Fruit fly (Drosophila melanogaster) whole organism, embryonic: ENCODE measurements around the gene Acsx4.

Experiments
- Awh ChIP-seq: fragments of 200-800 bp; sonication (Bioruptor generic); IDR thresholded peaks from 2 replicates; pipeline ENCODE4, ENCODE4 v1.3.6; 2022; ENCODE audit warnings: missing biosample characterization, missing genetic modification characterization
- CG10267 ChIP-seq: fragments of 200-800 bp; sonication (Bioruptor generic); optimal IDR thresholded peaks from 2 replicates; lab custom pipeline; 2018; ENCODE audit warnings: missing biosample characterization, mild to moderate bottlenecking, missing genetic modification characterization, moderate library complexity
- CG11456 ChIP-seq: fragments of 200-800 bp; sonication (Bioruptor generic); IDR thresholded peaks from 3 replicates; pipeline ENCODE4 v1.3.6; 2022; ENCODE audit warnings: missing biosample characterization, missing genetic modification characterization
- CG12942 ChIP-seq: fragments of 200-800 bp; sonication (Bioruptor generic); optimal IDR thresholded peaks from 3 replicates; lab custom pipeline; 2016; ENCODE audit warnings: missing biosample characterization, missing genetic modification characterization
- CG14710 ChIP-seq: fragments of 200-800 bp; sonication (Bioruptor generic); optimal IDR thresholded peaks from 3 replicates; lab custom pipeline; 2019; ENCODE audit warnings: missing biosample characterization, mild to moderate bottlenecking, missing genetic modification characterization, moderate library complexity
- CG14965 ChIP-seq: fragments of 200-800 bp; sonication (Bioruptor generic); optimal IDR thresholded peaks from 2 replicates; lab custom pipeline; 2016; ENCODE audit warnings: missing biosample characterization, missing genetic modification characterization, borderline replicate concordance
- CG15269 ChIP-seq: fragments of 200-800 bp; sonication (Bioruptor generic); optimal IDR thresholded peaks from 2 replicates; lab custom pipeline; 2018; ENCODE audit warnings: missing biosample characterization, mild to moderate bottlenecking, missing genetic modification characterization, moderate library complexity
- CG1603 ChIP-seq: fragments of 200-800 bp; sonication (Bioruptor generic); optimal IDR thresholded peaks from 2 replicates; lab custom pipeline; 2019; ENCODE audit warnings: missing biosample characterization, mild to moderate bottlenecking, missing genetic modification characterization, moderate library complexity
- CG17802 ChIP-seq: fragments of 200-800 bp; sonication (Bioruptor generic); optimal IDR thresholded peaks from 2 replicates; lab custom pipeline; 2018; ENCODE audit warnings: missing biosample characterization, mild to moderate bottlenecking, missing genetic modification characterization, moderate library complexity
- CG18262 ChIP-seq: fragments of 200-800 bp; optimal IDR thresholded peaks from 3 replicates; lab custom pipeline; 2019; ENCODE audit warnings: missing biosample characterization, mild to moderate bottlenecking, missing genetic modification characterization, moderate library complexity
- CG2199 ChIP-seq: fragments of 200-800 bp; sonication (Bioruptor generic); IDR thresholded peaks from 3 replicates; pipeline ENCODE4 v1.3.6; 2022; ENCODE audit warnings: missing biosample characterization, missing genetic modification characterization
- CG34224 ChIP-seq: fragments of 200-800 bp; sonication (Bioruptor generic); IDR thresholded peaks from 3 replicates; pipeline ENCODE4 v1.3.6; 2022; ENCODE audit warnings: missing biosample characterization, missing genetic modification characterization; ENCODE audit not compliant: partially characterized antibody
- CG3838 ChIP-seq: fragments of 200-800 bp; sonication (Bioruptor generic); optimal IDR thresholded peaks from 3 replicates; lab custom pipeline; 2016; ENCODE audit warnings: missing biosample characterization, missing genetic modification characterization
- CG7963 ChIP-seq: fragments of 200-800 bp; sonication (Bioruptor generic); IDR thresholded peaks from 3 replicates; pipeline ENCODE4 v1.3.6; 2022; ENCODE audit warnings: missing biosample characterization, missing genetic modification characterization; ENCODE audit not compliant: partially characterized antibody
- CG7987 ChIP-seq: fragments of 200-800 bp; sonication (Bioruptor generic); optimal IDR thresholded peaks from 2 replicates; lab custom pipeline; 2018; ENCODE audit warnings: missing biosample characterization, mild to moderate bottlenecking, missing genetic modification characterization, moderate library complexity
- CG9437 ChIP-seq: fragments of 200-800 bp; sonication (Bioruptor generic); optimal IDR thresholded peaks from 2 replicates; lab custom pipeline; 2018; ENCODE audit warnings: missing biosample characterization, mild to moderate bottlenecking, missing genetic modification characterization
- CG9609 ChIP-seq: fragments of 200-800 bp; sonication (Bioruptor generic); optimal IDR thresholded peaks from 3 replicates; lab custom pipeline; 2016; ENCODE audit warnings: missing biosample characterization, missing genetic modification characterization
- CG9876 ChIP-seq: fragments of 200-800 bp; sonication (Bioruptor generic); optimal IDR thresholded peaks from 2 replicates; lab custom pipeline; 2016; ENCODE audit warnings: missing biosample characterization, missing genetic modification characterization
- CTCF ChIP-seq: fragments of 200-800 bp; sonication (Bioruptor generic); optimal IDR thresholded peaks from 2 replicates; lab custom pipeline; 2017; ENCODE audit warnings: missing biosample characterization, mild to moderate bottlenecking, missing genetic modification characterization, moderate library complexity
- D19A ChIP-seq: fragments of 200-800 bp; optimal IDR thresholded peaks from 3 replicates; lab custom pipeline; 2019; ENCODE audit warnings: missing biosample characterization, mild to moderate bottlenecking, missing genetic modification characterization, moderate library complexity
- Drgx ChIP-seq: fragments of 200-800 bp; sonication (Bioruptor generic); IDR thresholded peaks from 2 replicates; pipeline ENCODE4 v1.3.6; 2022; ENCODE audit warnings: missing biosample characterization, missing genetic modification characterization
- HHEX ChIP-seq: fragments of 200-800 bp; sonication (Bioruptor generic); optimal IDR thresholded peaks from 3 replicates; lab custom pipeline; 2017; ENCODE audit warnings: missing biosample characterization, mild to moderate bottlenecking, missing genetic modification characterization, missing genetic modification reagents
- Meics ChIP-seq: fragments of 200-800 bp; sonication (Bioruptor generic); optimal IDR thresholded peaks from 2 replicates; lab custom pipeline; 2017; ENCODE audit warnings: missing biosample characterization, mild to moderate bottlenecking, missing genetic modification characterization
- Nf-YC ChIP-seq: fragments of 200-800 bp; optimal IDR thresholded peaks from 3 replicates; lab custom pipeline; 2019; ENCODE audit warnings: missing biosample characterization, mild to moderate bottlenecking, missing genetic modification characterization, moderate library complexity
- Ravus ChIP-seq: fragments of 200-800 bp; sonication (Bioruptor generic); IDR thresholded peaks from 2 replicates; pipeline ENCODE4 v1.3.6; 2022; ENCODE audit warnings: missing biosample characterization, missing genetic modification characterization
- Rfx ChIP-seq: fragments of 200-800 bp; sonication (Bioruptor generic); IDR thresholded peaks from 2 replicates; pipeline ENCODE4 v1.3.6; 2022; ENCODE audit warnings: missing biosample characterization, missing genetic modification characterization
- Rx ChIP-seq: fragments of 200-800 bp; sonication (Bioruptor generic); IDR thresholded peaks from 2 replicates; pipeline ENCODE4 v1.3.6; 2022; ENCODE audit warnings: missing biosample characterization, missing genetic modification characterization
- Sin3A ChIP-seq: fragments of >200 bp; optimal IDR thresholded peaks from 2 replicates; lab custom pipeline; 2018
- Sox102F ChIP-seq: fragments of 200-800 bp; sonication (Bioruptor generic); optimal IDR thresholded peaks from 2 replicates; lab custom pipeline; 2018; ENCODE audit warnings: missing biosample characterization, mild to moderate bottlenecking, missing genetic modification characterization, moderate library complexity
- Sry-β ChIP-seq: fragments of 200-800 bp; sonication (Bioruptor generic); optimal IDR thresholded peaks from 2 replicates; lab custom pipeline; 2018; ENCODE audit warnings: missing biosample characterization, mild to moderate bottlenecking, missing genetic modification characterization, moderate library complexity
- YL-1 ChIP-seq: fragments of 200-800 bp; sonication (Bioruptor generic); optimal IDR thresholded peaks from 3 replicates; lab custom pipeline; 2017; ENCODE audit warnings: missing biosample characterization, mild to moderate bottlenecking, missing genetic modification characterization
- al ChIP-seq: fragments of 200-800 bp; sonication (Bioruptor generic); IDR thresholded peaks from 2 replicates; pipeline ENCODE4 v1.3.6; 2022; ENCODE audit warnings: missing biosample characterization, missing genetic modification characterization
- aop ChIP-seq: fragments of 200-800 bp; sonication (Bioruptor generic); IDR thresholded peaks from 2 replicates; pipeline ENCODE4 v1.3.6; 2022; ENCODE audit warnings: missing biosample characterization, missing genetic modification characterization
- bbx ChIP-seq: fragments of 200-800 bp; sonication (Bioruptor generic); IDR thresholded peaks from 2 replicates; pipeline ENCODE4 v1.3.6; 2022; ENCODE audit warnings: missing biosample characterization, missing genetic modification characterization; ENCODE audit not compliant: partially characterized antibody
- chn ChIP-seq: fragments of 200-800 bp; sonication (Bioruptor generic); optimal IDR thresholded peaks from 2 replicates; lab custom pipeline; 2016; ENCODE audit warnings: missing biosample characterization, missing genetic modification characterization
- crc ChIP-seq: fragments of 200-800 bp; sonication (Bioruptor generic); optimal IDR thresholded peaks from 2 replicates; lab custom pipeline; 2016; ENCODE audit warnings: missing biosample characterization, missing genetic modification characterization
- crp ChIP-seq, 2 experiments: fragments of 200-800 bp; sonication (Bioruptor generic); optimal IDR thresholded peaks; 2 replicates in 1 of 2; 3 replicates in 1 of 2; lab custom pipeline; 2017; ENCODE audit warnings: missing biosample characterization in 2 of 2, missing genetic modification characterization in 2 of 2, mild to moderate bottlenecking in 1 of 2, moderate library complexity in 1 of 2
- dati ChIP-seq: fragments of 200-800 bp; sonication (Bioruptor generic); IDR thresholded peaks from 2 replicates; pipeline ENCODE4 v1.3.6; 2022; ENCODE audit warnings: missing biosample characterization, missing genetic modification characterization
- ems ChIP-seq: fragments of 200-800 bp; sonication (Bioruptor generic); optimal IDR thresholded peaks from 3 replicates; lab custom pipeline; 2016; ENCODE audit warnings: missing biosample characterization, missing genetic modification characterization
- esg ChIP-seq: fragments of 200-800 bp; sonication (Bioruptor generic); conservative IDR thresholded peaks from 2 replicates; pipeline ENCODE4 v1.3.6; 2022; ENCODE audit warnings: missing biosample characterization, missing genetic modification characterization
- eve ChIP-seq, 2 experiments: fragments of >200 bp; optimal IDR thresholded peaks; 2 replicates each; lab custom pipeline; 2017; ENCODE audit warnings: missing biosample characterization in 2 of 2, missing genetic modification characterization in 2 of 2
- exex ChIP-seq: fragments of 200-800 bp; sonication (Bioruptor generic); optimal IDR thresholded peaks from 4 replicates; lab custom pipeline; 2018; ENCODE audit warnings: missing biosample characterization, mild to moderate bottlenecking, missing genetic modification characterization, moderate library complexity
- gem ChIP-seq: fragments of 200-800 bp; sonication (Bioruptor generic); optimal IDR thresholded peaks from 2 replicates; lab custom pipeline; 2019; ENCODE audit warnings: missing biosample characterization, mild to moderate bottlenecking, missing genetic modification characterization, moderate library complexity
- gsb ChIP-seq: fragments of 200-800 bp; sonication (Bioruptor generic); IDR thresholded peaks from 2 replicates; pipeline ENCODE4 v1.3.6; 2022; ENCODE audit warnings: missing biosample characterization, missing genetic modification characterization
- ham ChIP-seq: fragments of 200-800 bp; sonication (Bioruptor generic); IDR thresholded peaks from 2 replicates; pipeline ENCODE4 v1.3.6; 2022; ENCODE audit warnings: missing biosample characterization, missing genetic modification characterization
- kni ChIP-seq: fragments of 200-800 bp; sonication (Bioruptor generic); optimal IDR thresholded peaks from 3 replicates; lab custom pipeline; 2017; ENCODE audit warnings: mild to moderate bottlenecking, missing biosample characterization, missing genetic modification reagents, missing genetic modification characterization
- knrl ChIP-seq: fragments of 200-800 bp; sonication (Bioruptor generic); IDR thresholded peaks from 3 replicates; pipeline ENCODE4 v1.3.6; 2022; ENCODE audit warnings: missing biosample characterization, missing genetic modification characterization; ENCODE audit not compliant: partially characterized antibody
- lmd ChIP-seq: fragments of 200-800 bp; sonication (Bioruptor generic); IDR thresholded peaks from 2 replicates; pipeline ENCODE4 v1.3.6; 2022; ENCODE audit warnings: missing biosample characterization, missing genetic modification characterization
- phol ChIP-seq: fragments of 200-800 bp; sonication (Bioruptor generic); optimal IDR thresholded peaks from 3 replicates; lab custom pipeline; 2018; ENCODE audit warnings: missing biosample characterization, mild to moderate bottlenecking, missing genetic modification characterization, moderate library complexity
- sna ChIP-seq: fragments of 200-800 bp; sonication (Bioruptor generic); IDR thresholded peaks from 2 replicates; pipeline ENCODE4 v1.3.6; 2022; ENCODE audit warnings: missing biosample characterization, missing genetic modification characterization; ENCODE audit not compliant: partially characterized antibody
- yki ChIP-seq: fragments of >200 bp; optimal IDR thresholded peaks from 3 replicates; lab custom pipeline; 2018
- zen2 ChIP-seq: fragments of 200-800 bp; sonication (Bioruptor generic); IDR thresholded peaks from 3 replicates; pipeline ENCODE4 v1.3.6; 2022; ENCODE audit warnings: missing biosample characterization, missing genetic modification characterization; ENCODE audit not compliant: partially characterized antibody

The Acsx4 gene

DNA sequence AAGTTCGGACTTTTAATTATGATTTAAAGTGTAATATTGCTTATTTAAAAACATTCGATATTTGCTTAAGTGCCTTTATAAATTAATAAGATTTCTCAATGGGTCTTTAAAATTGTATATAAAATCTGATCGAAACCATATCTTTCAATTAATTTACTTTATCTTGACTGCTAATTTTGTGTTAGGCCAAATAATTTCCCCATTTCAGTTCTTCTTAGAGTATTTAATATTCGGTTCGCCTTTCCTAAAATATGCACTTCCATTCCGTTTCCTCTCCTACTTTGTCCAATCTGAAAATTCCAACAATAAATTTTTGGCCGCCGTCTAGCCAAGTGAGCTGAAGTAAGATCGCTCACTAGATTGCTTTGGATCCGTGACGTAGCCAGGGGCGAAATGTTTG, 41.2 kb downstream of the Acsx4 start (continued):
- TF ChIP-seq HHEX (GFP tag; lab: Kevin White, UChicago) (no peak), sna (GFP tag; lab: Robert Waterston, UW) (no peak), CG9437 (GFP tag; lab: Kevin White, UChicago) (peak; percentile 22), ems (GFP tag; lab: Kevin White, UChicago) (no peak), Sox102F (GFP tag; lab: Kevin White, UChicago) (peak; percentile 24), crc (GFP tag; lab: Kevin White, UChicago) (no peak), phol (tag; lab: Kevin White, UChicago) (peak; percentile 4), Nf-YC (tag; lab: Kevin White, UChicago) (no peak), Sry-β (no peak), gsb (no peak), Awh (GFP tag; lab: Robert Waterston, UW) (no peak), crp (GFP tag; optimal IDR thresholded peaks at IDR 0.05; lab: Kevin White, UChicago) (no peak), lmd (GFP tag; lab: Robert Waterston, UW) (peak; percentile 19; the same call in 1 of the 2 replicates), D19A (peak; percentile 92), exex (no peak), CG9876 (GFP tag; lab: Kevin White, UChicago) (no peak), CTCF (no peak), CG7963 (GFP tag; lab: Robert Waterston, UW) (no peak), CG7987 (GFP tag; lab: Kevin White, UChicago) (no peak), CG9609 (GFP tag; lab: Kevin White, UChicago) (no peak), Drgx (GFP tag; lab: Robert Waterston, UW) (no peak), CG2199 (GFP tag; lab: Robert Waterston, UW) (no peak), knrl (GFP tag; lab: Robert Waterston, UW) (no peak), Ravus (GFP tag; lab: Robert Waterston, UW) (no peak), CG10267 (tag; lab: Kevin White, UChicago) (no peak), bbx (GFP tag; lab: Robert Waterston, UW) (no peak), YL-1 (no peak), Meics (GFP tag; lab: Kevin White, UChicago) (no peak), CG14710 (tag; lab: Kevin White, UChicago) (no peak), dati (GFP tag; lab: Robert Waterston, UW) (no peak), gem (tag; lab: Kevin White, UChicago) (peak; percentile 66), Rx (GFP tag; lab: Robert Waterston, UW) (no peak), CG15269 (tag; lab: Kevin White, UChicago) (peak; percentile 43), CG14965 (no peak), Sin3A (lab: Kevin White, UChicago) (no peak), CG11456 (no peak), Rfx (GFP tag; lab: Robert Waterston, UW) (no peak), CG12942 (GFP tag; lab: Kevin White, UChicago) (no peak), al (no peak), CG1603 (no peak), yki (lab: Kevin White, UChicago) (no peak), CG3838 (GFP tag; lab: Kevin White, UChicago) (no peak), esg (GFP tag; lab: Robert Waterston, UW) (peak; percentile 12; the same call in 1 of the 2 replicates), CG34224 (GFP tag; lab: Robert Waterston, UW) (no peak), ham (GFP tag; lab: Robert Waterston, UW) (no peak), zen2 (GFP tag; lab: Robert Waterston, UW) (no peak), kni (GFP tag; lab: Kevin White, UChicago) (no peak), chn (GFP tag; lab: Kevin White, UChicago) (no peak), aop (GFP tag; lab: Robert Waterston, UW) (no peak), CG18262 (tag; lab: Kevin White, UChicago) (peak; percentile 18), CG17802 (no peak), eve (GFP tag; optimal IDR thresholded peaks at IDR 0.05; lab: Kevin White, UChicago) (peak in 1 of 2 experiments; percentile 8)
